Fruit fly (Drosophila melanogaster) whole organism, adult: ENCODE measurements around the gene CG9641.
A peak's percentile ranks its signal among the peaks of the same experiment; 100 is the strongest.

Experiments
- CG33017 ChIP-seq: fragments of 200-800 bp; sonication (Bioruptor generic); optimal IDR thresholded peaks from 2 replicates; lab custom pipeline; 2018; ENCODE audit warnings: missing biosample characterization, mild to moderate bottlenecking, missing genetic modification characterization, moderate library complexity
- CG7101 ChIP-seq: fragments of 200-800 bp; sonication (Bioruptor generic); optimal IDR thresholded peaks from 2 replicates; lab custom pipeline; 2018; ENCODE audit warnings: missing biosample characterization, mild to moderate bottlenecking, missing genetic modification characterization, moderate library complexity
- cic ChIP-seq: fragments of 200-800 bp; sonication (Bioruptor generic); optimal IDR thresholded peaks from 2 replicates; lab custom pipeline; 2017; ENCODE audit warnings: missing biosample characterization, mild to moderate bottlenecking, missing genetic modification characterization, moderate library complexity
- tj ChIP-seq: fragments of 200-800 bp; sonication (Bioruptor generic); optimal IDR thresholded peaks from 3 replicates; lab custom pipeline; 2017; ENCODE audit warnings: missing biosample characterization, mild to moderate bottlenecking, missing genetic modification characterization, moderate library complexity

- TF ChIP-seq cic (GFP tag; lab: Kevin White, UChicago) = peak; percentile 45
- peak; percentile 78 for TF ChIP-seq CG7101 (tag; lab: Kevin White, UChicago)
- peak; percentile 54 for TF ChIP-seq CG33017
- TF ChIP-seq tj (GFP tag; lab: Kevin White, UChicago) = peak; percentile 49
These were observed at the start of gene CG9641, which contains the start of gene CG3165 for dm6 chr2L:2976829-2977228.
